Worm (Caenorhabditis elegans): ENCODE data around the gene srh-118.

ce11 chrV:17538279-17538896 is 42.4 kb upstream of the srh-118 start, which contains the start of gene C18D4.6:
- TF ChIP-seq egl-27 (tag; optimal IDR thresholded peaks at IDR 0.05) (no peak), nhr-76 (tag; optimal IDR thresholded peaks at IDR 0.05) (no peak), mes-2 (tag; optimal IDR thresholded peaks at IDR 0.05; ENCODE audit: poor library complexity, severe bottlenecking) (peak; percentile 54), saeg-2 (GFP tag; IDR thresholded peaks at IDR 0.05) (no peak), ztf-11 (tag; optimal IDR thresholded peaks at IDR 0.05) (no peak), unc-39 (tag; optimal IDR thresholded peaks at IDR 0.05) (no peak), mdl-1 (tag; optimal IDR thresholded peaks at IDR 0.05) (no peak), fos-1 (tag; optimal IDR thresholded peaks at IDR 0.05) (no peak), pha-4 (GFP tag; IDR thresholded peaks at IDR 0.05) (no peak), pha-4 (tag; optimal IDR thresholded peaks at IDR 0.05) (no peak)
